Fruit fly (Drosophila melanogaster) whole organism, embryonic: Measurements from ENCODE around the gene CG3184.

Source experiments
- Atf-2 ChIP-seq: fragments of 200-800 bp; sonication (Bioruptor generic); optimal IDR thresholded peaks from 2 replicates; lab custom pipeline; 2016; ENCODE audit warnings: missing biosample characterization, missing genetic modification characterization
- CG12071 ChIP-seq: fragments of 200-800 bp; sonication (Bioruptor generic); optimal IDR thresholded peaks from 3 replicates; lab custom pipeline; 2018; ENCODE audit warnings: missing biosample characterization, mild to moderate bottlenecking, missing genetic modification characterization
- CG13624 ChIP-seq: fragments of 200-800 bp; sonication (Bioruptor generic); optimal IDR thresholded peaks from 2 replicates; lab custom pipeline; 2016; ENCODE audit warnings: missing biosample characterization, missing genetic modification characterization
- CG15696 ChIP-seq: fragments of 200-800 bp; sonication (Bioruptor generic); optimal IDR thresholded peaks from 2 replicates; lab custom pipeline; 2019; ENCODE audit warnings: missing biosample characterization, mild to moderate bottlenecking, missing genetic modification characterization, moderate library complexity
- CG1603 ChIP-seq: fragments of 200-800 bp; sonication (Bioruptor generic); optimal IDR thresholded peaks from 2 replicates; lab custom pipeline; 2019; ENCODE audit warnings: missing biosample characterization, mild to moderate bottlenecking, missing genetic modification characterization, moderate library complexity
- CG1647 ChIP-seq: fragments of 200-800 bp; sonication (Bioruptor generic); optimal IDR thresholded peaks from 3 replicates; lab custom pipeline; 2016; ENCODE audit warnings: missing biosample characterization, missing genetic modification characterization
- CG17186 ChIP-seq: fragments of 200-800 bp; sonication (Bioruptor generic); optimal IDR thresholded peaks from 3 replicates; lab custom pipeline; 2017; ENCODE audit warnings: missing biosample characterization, missing genetic modification reagents, missing genetic modification characterization
- CG17568 ChIP-seq: fragments of 200-800 bp; sonication (Bioruptor generic); optimal IDR thresholded peaks from 2 replicates; lab custom pipeline; 2018; ENCODE audit warnings: missing biosample characterization, mild to moderate bottlenecking, missing genetic modification characterization, moderate library complexity
- CG17802 ChIP-seq: fragments of 200-800 bp; sonication (Bioruptor generic); optimal IDR thresholded peaks from 2 replicates; lab custom pipeline; 2018; ENCODE audit warnings: missing biosample characterization, mild to moderate bottlenecking, missing genetic modification characterization, moderate library complexity
- CG18619 ChIP-seq: fragments of 200-800 bp; sonication (Bioruptor generic); optimal IDR thresholded peaks from 3 replicates; lab custom pipeline; 2017; ENCODE audit warnings: missing biosample characterization, mild to moderate bottlenecking, missing genetic modification characterization
- CG18764 ChIP-seq: fragments of 200-800 bp; sonication (Bioruptor generic); optimal IDR thresholded peaks from 3 replicates; lab custom pipeline; 2016; ENCODE audit warnings: missing biosample characterization, missing genetic modification characterization
- CG32772 ChIP-seq: fragments of 200-800 bp; sonication (Bioruptor generic); IDR thresholded peaks from 2 replicates; pipeline ENCODE4 v1.3.6; 2022; ENCODE audit warnings: missing biosample characterization, missing genetic modification characterization
- CG3281 ChIP-seq: fragments of 200-800 bp; sonication (Bioruptor generic); optimal IDR thresholded peaks from 3 replicates; lab custom pipeline; 2017; ENCODE audit warnings: missing biosample characterization, mild to moderate bottlenecking, missing genetic modification characterization
- CG6272 ChIP-seq: fragments of 200-800 bp; sonication (Bioruptor generic); IDR thresholded peaks from 2 replicates; pipeline ENCODE4 v1.3.6; 2022; ENCODE audit warnings: missing biosample characterization, missing genetic modification characterization
- CG6654 ChIP-seq: fragments of 200-800 bp; sonication (Bioruptor generic); optimal IDR thresholded peaks from 2 replicates; lab custom pipeline; 2017; ENCODE audit warnings: missing biosample characterization, mild to moderate bottlenecking, missing genetic modification characterization
- CG7556 ChIP-seq: fragments of 200-800 bp; sonication (Bioruptor generic); optimal IDR thresholded peaks from 2 replicates; lab custom pipeline; 2017; ENCODE audit warnings: missing biosample characterization, mild to moderate bottlenecking, missing genetic modification characterization
- CG7786 ChIP-seq: fragments of 200-800 bp; sonication (Bioruptor generic); optimal IDR thresholded peaks from 2 replicates; lab custom pipeline; 2016; ENCODE audit warnings: missing biosample characterization, missing genetic modification characterization
- CG7839 ChIP-seq: fragments of 200-800 bp; sonication (Bioruptor generic); optimal IDR thresholded peaks from 3 replicates; lab custom pipeline; 2018; ENCODE audit warnings: missing biosample characterization, mild to moderate bottlenecking, missing genetic modification characterization, moderate library complexity
- CG8359 ChIP-seq: fragments of 200-800 bp; sonication (Bioruptor generic); optimal IDR thresholded peaks from 2 replicates; lab custom pipeline; 2017; ENCODE audit warnings: missing biosample characterization, mild to moderate bottlenecking, missing genetic modification characterization, borderline replicate concordance
- CG8924 ChIP-seq: fragments of 200-800 bp; optimal IDR thresholded peaks from 3 replicates; lab custom pipeline; 2019; ENCODE audit warnings: missing biosample characterization, mild to moderate bottlenecking, missing genetic modification characterization, moderate library complexity
- CG9817 ChIP-seq: fragments of 200-800 bp; sonication (Bioruptor generic); optimal IDR thresholded peaks from 2 replicates; lab custom pipeline; 2018; ENCODE audit warnings: missing biosample characterization, mild to moderate bottlenecking, missing genetic modification characterization, moderate library complexity
- CkIIα-i1 ChIP-seq: fragments of 200-800 bp; sonication (Bioruptor generic); IDR thresholded peaks from 2 replicates; pipeline ENCODE4 v1.3.6; 2022; ENCODE audit warnings: missing biosample characterization, missing genetic modification characterization
- CoRest ChIP-seq: fragments of 200-800 bp; sonication (Bioruptor generic); optimal IDR thresholded peaks from 3 replicates; lab custom pipeline; 2018; ENCODE audit warnings: missing biosample characterization, mild to moderate bottlenecking, missing genetic modification characterization, moderate library complexity
- Dad ChIP-seq: fragments of 200-800 bp; sonication (Bioruptor generic); optimal IDR thresholded peaks from 3 replicates; lab custom pipeline; 2016; ENCODE audit warnings: missing biosample characterization, missing genetic modification characterization
- Deaf1 ChIP-seq: fragments of 200-800 bp; optimal IDR thresholded peaks from 3 replicates; lab custom pipeline; 2019; ENCODE audit warnings: missing biosample characterization, mild to moderate bottlenecking, missing genetic modification characterization, moderate library complexity
- HLH3B ChIP-seq: fragments of 200-800 bp; sonication (Bioruptor generic); IDR thresholded peaks from 2 replicates; pipeline ENCODE4 v1.3.6; 2022; ENCODE audit warnings: missing biosample characterization, missing genetic modification characterization
- HmgD ChIP-seq: fragments of 200-800 bp; sonication (Bioruptor generic); optimal IDR thresholded peaks from 3 replicates; lab custom pipeline; 2016; ENCODE audit warnings: missing biosample characterization, missing genetic modification characterization
- Hmr ChIP-seq: fragments of 200-800 bp; sonication (Bioruptor generic); optimal IDR thresholded peaks from 3 replicates; lab custom pipeline; 2017; ENCODE audit warnings: mild to moderate bottlenecking, missing biosample characterization, missing genetic modification reagents, missing genetic modification characterization
- Nf-YC ChIP-seq: fragments of 200-800 bp; optimal IDR thresholded peaks from 3 replicates; lab custom pipeline; 2019; ENCODE audit warnings: missing biosample characterization, mild to moderate bottlenecking, missing genetic modification characterization, moderate library complexity
- Rx ChIP-seq: fragments of 200-800 bp; sonication (Bioruptor generic); IDR thresholded peaks from 2 replicates; pipeline ENCODE4 v1.3.6; 2022; ENCODE audit warnings: missing biosample characterization, missing genetic modification characterization
- Sry-δ ChIP-seq: fragments of 200-800 bp; sonication (Bioruptor generic); optimal IDR thresholded peaks from 2 replicates; lab custom pipeline; 2016; ENCODE audit warnings: missing biosample characterization, missing genetic modification characterization
- Tbp ChIP-seq: fragments of >200 bp; optimal IDR thresholded peaks from 2 replicates; lab custom pipeline; 2018; ENCODE audit warnings: missing biosample characterization, missing genetic modification characterization
- al ChIP-seq: fragments of 200-800 bp; sonication (Bioruptor generic); IDR thresholded peaks from 2 replicates; pipeline ENCODE4 v1.3.6; 2022; ENCODE audit warnings: missing biosample characterization, missing genetic modification characterization
- ap ChIP-seq: fragments of 200-800 bp; sonication (Bioruptor generic); IDR thresholded peaks from 2 replicates; pipeline ENCODE4 v1.3.6; 2022; ENCODE audit warnings: missing biosample characterization, missing genetic modification characterization
- ara ChIP-seq: fragments of 200-800 bp; sonication (Bioruptor generic); IDR thresholded peaks from 2 replicates; pipeline ENCODE4 v1.3.6; 2022; ENCODE audit warnings: missing biosample characterization, missing genetic modification characterization
- ase ChIP-seq: fragments of 200-800 bp; sonication (Bioruptor generic); IDR thresholded peaks from 3 replicates; pipeline ENCODE4 v1.3.6; 2022; ENCODE audit warnings: missing biosample characterization, missing genetic modification characterization
- bcd ChIP-seq: fragments of 200-800 bp; sonication (Bioruptor generic); optimal IDR thresholded peaks from 2 replicates; lab custom pipeline; 2017; ENCODE audit warnings: missing biosample characterization, mild to moderate bottlenecking, missing genetic modification characterization
- btn ChIP-seq: fragments of 200-800 bp; sonication (Bioruptor generic); optimal IDR thresholded peaks from 2 replicates; lab custom pipeline; 2016; ENCODE audit warnings: missing biosample characterization, missing genetic modification characterization
- cg ChIP-seq: fragments of 200-800 bp; sonication (Bioruptor generic); optimal IDR thresholded peaks from 3 replicates; lab custom pipeline; 2019; ENCODE audit warnings: missing biosample characterization, mild to moderate bottlenecking, missing genetic modification characterization, moderate library complexity
- ci ChIP-seq: fragments of 200-800 bp; sonication (Bioruptor generic); IDR thresholded peaks from 3 replicates; pipeline ENCODE4 v1.3.6; 2022; ENCODE audit warnings: missing biosample characterization, missing genetic modification characterization
- crc ChIP-seq: fragments of 200-800 bp; sonication (Bioruptor generic); optimal IDR thresholded peaks from 2 replicates; lab custom pipeline; 2016; ENCODE audit warnings: missing biosample characterization, missing genetic modification characterization
- gem ChIP-seq: fragments of 200-800 bp; sonication (Bioruptor generic); optimal IDR thresholded peaks from 2 replicates; lab custom pipeline; 2019; ENCODE audit warnings: missing biosample characterization, mild to moderate bottlenecking, missing genetic modification characterization, moderate library complexity
- h ChIP-seq: fragments of >200 bp; optimal IDR thresholded peaks from 2 replicates; lab custom pipeline; 2017
- ham ChIP-seq: fragments of 200-800 bp; sonication (Bioruptor generic); IDR thresholded peaks from 2 replicates; pipeline ENCODE4 v1.3.6; 2022; ENCODE audit warnings: missing biosample characterization, missing genetic modification characterization
- jigr1 ChIP-seq: fragments of 200-800 bp; sonication (Bioruptor generic); IDR thresholded peaks from 3 replicates; pipeline ENCODE4 v1.3.6; 2022; ENCODE audit warnings: missing biosample characterization, missing genetic modification characterization
- kni ChIP-seq: fragments of 200-800 bp; sonication (Bioruptor generic); optimal IDR thresholded peaks from 3 replicates; lab custom pipeline; 2017; ENCODE audit warnings: mild to moderate bottlenecking, missing biosample characterization, missing genetic modification reagents, missing genetic modification characterization
- maf-S ChIP-seq: fragments of 200-800 bp; sonication (Bioruptor generic); optimal IDR thresholded peaks from 2 replicates; lab custom pipeline; 2016; ENCODE audit warnings: missing biosample characterization, missing genetic modification characterization
- nerfin-1 ChIP-seq: fragments of 200-800 bp; sonication (Bioruptor generic); optimal IDR thresholded peaks from 3 replicates; lab custom pipeline; 2019; ENCODE audit warnings: missing biosample characterization, mild to moderate bottlenecking, missing genetic modification characterization, moderate library complexity
- phol ChIP-seq: fragments of 200-800 bp; sonication (Bioruptor generic); optimal IDR thresholded peaks from 3 replicates; lab custom pipeline; 2018; ENCODE audit warnings: missing biosample characterization, mild to moderate bottlenecking, missing genetic modification characterization, moderate library complexity
- ttk ChIP-seq: fragments of 200-800 bp; sonication (Bioruptor generic); IDR thresholded peaks from 2 replicates; pipeline ENCODE4 v2.1.2; 2022; ENCODE audit warnings: missing biosample characterization, missing genetic modification characterization

CG3184 gene

DNA sequence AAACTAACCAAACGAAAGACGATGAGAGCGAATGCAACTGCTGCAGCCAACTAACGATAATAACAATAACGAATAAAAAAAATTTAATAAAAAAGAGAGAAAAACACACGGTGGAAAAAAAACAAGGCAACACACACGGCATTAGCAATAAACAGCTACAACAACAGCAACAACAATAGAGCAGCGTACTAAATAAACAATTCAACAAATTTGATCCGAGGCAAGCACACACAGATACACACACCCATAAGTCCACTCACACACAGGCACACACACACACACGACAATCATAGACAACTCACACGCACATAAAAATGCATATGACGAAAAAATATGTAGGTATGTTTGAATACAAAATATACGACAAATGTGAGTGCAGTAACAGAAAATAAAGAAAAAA is 14.0 kb upstream of the CG3184 start (continued):
- peak; percentile 86 for TF ChIP-seq cg (GFP tag; lab: Kevin White, UChicago)
- TF ChIP-seq phol (tag; lab: Kevin White, UChicago), result no peak
- no peak for TF ChIP-seq CG7786 (GFP tag; lab: Kevin White, UChicago)
- TF ChIP-seq CG8924 (tag; lab: Kevin White, UChicago), result peak; percentile 50
- peak; percentile 48 for TF ChIP-seq kni
- 0 out of 2 replicates have a peak, but pooled peaks have one; percentile 30 for TF ChIP-seq CG32772 (GFP tag; lab: Robert Waterston, UW)
- TF ChIP-seq h (lab: Kevin White, UChicago), result no peak

DNA sequence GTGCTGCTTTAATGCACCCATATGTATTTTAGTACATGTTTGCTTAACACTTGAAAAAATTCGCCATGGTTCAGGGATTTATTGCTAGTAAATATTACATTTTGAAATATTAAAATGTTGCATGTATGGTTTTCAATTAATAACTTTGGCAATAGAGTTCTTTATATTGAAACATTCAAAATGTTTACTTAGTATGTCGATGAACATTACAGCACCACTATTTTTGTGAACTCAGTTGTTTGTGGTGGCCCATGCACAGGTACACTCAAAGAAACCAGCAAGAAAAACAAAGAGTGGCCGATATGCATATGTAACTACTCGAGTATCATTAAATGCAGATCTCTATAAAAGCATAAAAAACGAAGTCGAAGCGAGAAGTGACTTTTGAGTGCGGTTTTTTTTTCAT is 13.5 kb upstream of the CG3184 start:
- TF ChIP-seq HLH3B (GFP tag; lab: Robert Waterston, UW) (peak; percentile 76), Deaf1 (tag; lab: Kevin White, UChicago) (peak; percentile 4), Hmr (GFP tag; lab: Kevin White, UChicago) (peak; percentile 16), CG1603 (tag; lab: Kevin White, UChicago) (peak; percentile 64), CG15696 (tag; lab: Kevin White, UChicago) (peak; percentile 72), ap (0 out of 2 replicates have a peak, but pooled peaks have one; percentile 25), Atf-2 (peak; percentile 55), CG6654 (no peak), CoRest (tag; lab: Kevin White, UChicago) (peak; percentile 79), CG7556 (GFP tag; lab: Kevin White, UChicago) (peak; percentile 59), Tbp (GFP tag; lab: Kevin White, UChicago) (no peak), Nf-YC (tag; lab: Kevin White, UChicago) (peak; percentile 18), CG9817 (tag; lab: Kevin White, UChicago) (peak; percentile 43), ttk (GFP tag; lab: Robert Waterston, UW) (peak; percentile 80), nerfin-1 (peak; percentile 75), CG1647 (GFP tag; lab: Kevin White, UChicago) (peak; percentile 1), jigr1 (GFP tag; lab: Robert Waterston, UW) (peak; percentile 51; the same call in 1 of the 3 replicates), Rx (GFP tag; lab: Robert Waterston, UW) (peak; percentile 58; the same call in 1 of the 2 replicates), ara (peak; percentile 56; the same call in 1 of the 2 replicates), CG17568 (GFP tag; lab: Kevin White, UChicago) (no peak), CG12071 (GFP tag; lab: Kevin White, UChicago) (peak; percentile 52), al (no peak), btn (GFP tag; lab: Kevin White, UChicago) (peak; percentile 22), CG7839 (tag; lab: Kevin White, UChicago) (peak; percentile 79), CG18619 (peak; percentile 55), Dad (GFP tag; lab: Kevin White, UChicago) (peak; percentile 41), crc (GFP tag; lab: Kevin White, UChicago) (no peak), HmgD (GFP tag; lab: Kevin White, UChicago) (no peak), ham (GFP tag; lab: Robert Waterston, UW) (no peak), CG6272 (GFP tag; lab: Robert Waterston, UW) (0 out of 2 replicates have a peak, but pooled peaks have one; percentile 40), bcd (GFP tag; lab: Kevin White, UChicago) (peak; percentile 43), CG13624 (GFP tag; lab: Kevin White, UChicago) (no peak), ci (peak; percentile 52; the same call in 1 of the 3 replicates), CG3281 (peak; percentile 15), Sry-δ (GFP tag; lab: Kevin White, UChicago) (no peak), ase (GFP tag; lab: Robert Waterston, UW) (peak; percentile 62; the same call in 2 of the 3 replicates), CG18764 (GFP tag; lab: Kevin White, UChicago) (peak; percentile 23), CG8359 (GFP tag; lab: Kevin White, UChicago) (peak; percentile 34), maf-S (GFP tag; lab: Kevin White, UChicago) (peak; percentile 7), CkIIα-i1 (GFP tag; lab: Robert Waterston, UW) (no peak), gem (tag; lab: Kevin White, UChicago) (peak; percentile 82), CG17186 (GFP tag; lab: Kevin White, UChicago) (peak; percentile 5), CG17802 (peak; percentile 23)
